Fruit fly (Drosophila melanogaster): Measurements from ENCODE around the gene CG42819.

DNA sequence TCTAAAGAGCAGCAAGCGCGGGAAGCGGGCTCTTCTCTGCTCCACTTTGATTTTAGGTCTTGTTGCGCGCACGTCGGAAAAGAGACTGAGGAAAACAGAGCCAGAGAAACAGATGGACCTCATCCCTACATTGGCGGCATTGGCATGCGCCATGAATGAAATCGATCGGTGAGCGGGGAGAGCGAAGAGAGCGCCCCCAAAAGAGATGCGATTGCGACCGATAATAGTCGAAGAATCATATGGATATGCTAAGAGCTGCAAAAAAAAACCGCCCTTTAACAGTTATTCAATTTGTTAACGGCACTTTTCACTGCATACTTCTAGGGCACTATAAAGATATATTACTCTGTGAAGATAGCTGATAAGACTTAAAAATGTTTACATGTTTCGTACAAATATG lies 44.4 kb upstream of the CG42819 start, which contains the start of gene grk:
- TF ChIP-seq CG8478 (optimal IDR thresholded peaks at IDR 0.05) (no peak), CTCF (optimal IDR thresholded peaks at IDR 0.05) (no peak)

All from S2 (cell line).